Worm (Caenorhabditis elegans) whole organism, L2 larva: ENCODE measurements around the gene C15F1.1.

Source experiments
- C34F6.9 ChIP-seq: fragments of 150-350 bp; optimal IDR thresholded peaks from 2 replicates; lab custom pipeline; 2014; ENCODE audit warnings: missing biosample characterization, missing genetic modification characterization
- F13H6.1 ChIP-seq: sonication (generic microtip); optimal IDR thresholded peaks from 2 replicates; lab custom pipeline; 2016; ENCODE audit warnings: missing genetic modification characterization, missing compliant biosample characterization
- R02D3.7 ChIP-seq: fragments of 150-350 bp; optimal IDR thresholded peaks from 2 replicates; lab custom pipeline; 2014; ENCODE audit warnings: missing biosample characterization, missing genetic modification characterization
- Y55F3AM.14 ChIP-seq: fragments of 200-800 bp; sonication (Bioruptor generic); optimal IDR thresholded peaks from 2 replicates; lab custom pipeline; 2018; ENCODE audit warnings: mild to moderate bottlenecking, missing genetic modification characterization, missing compliant biosample characterization
- alr-1 ChIP-seq: fragments of 150-350 bp; optimal IDR thresholded peaks from 2 replicates; lab custom pipeline; 2014; ENCODE audit warnings: missing biosample characterization, missing genetic modification characterization
- ama-1 ChIP-seq: fragments of 150-350 bp; optimal IDR thresholded peaks from 2 replicates; lab custom pipeline; 2018; ENCODE audit warnings: inconsistent platforms
- blmp-1 ChIP-seq: sonication (generic microtip); optimal IDR thresholded peaks from 2 replicates; lab custom pipeline; 2017; ENCODE audit warnings: missing genetic modification characterization, mild to moderate bottlenecking, missing compliant biosample characterization, antibody characterized with exemption, moderate library complexity; ENCODE audit not compliant: insufficient read depth
- ceh-16 ChIP-seq: fragments of 150-350 bp; optimal IDR thresholded peaks from 2 replicates; lab custom pipeline; 2014; ENCODE audit warnings: missing biosample characterization, missing genetic modification characterization
- crh-2 ChIP-seq: sonication (generic microtip); optimal IDR thresholded peaks from 2 replicates; lab custom pipeline; 2017; ENCODE audit warnings: missing biosample characterization, missing genetic modification characterization
- dmd-4 ChIP-seq: sonication (generic microtip); optimal IDR thresholded peaks from 2 replicates; lab custom pipeline; 2017; ENCODE audit warnings: missing biosample characterization, missing genetic modification characterization
- elt-1 ChIP-seq: fragments of 150-350 bp; optimal IDR thresholded peaks from 2 replicates; lab custom pipeline; 2014; ENCODE audit warnings: missing biosample characterization, missing genetic modification characterization
- fos-1 ChIP-seq: fragments of 150-350 bp; optimal IDR thresholded peaks from 2 replicates; lab custom pipeline; 2014; ENCODE audit warnings: missing biosample characterization, missing genetic modification characterization
- gmeb-1 ChIP-seq: fragments of 150-350 bp; optimal IDR thresholded peaks from 2 replicates; lab custom pipeline; 2014; ENCODE audit warnings: missing biosample characterization, missing genetic modification characterization
- lin-11 ChIP-seq: fragments of 150-350 bp; sonication (generic microtip); optimal IDR thresholded peaks from 2 replicates; lab custom pipeline; 2014; ENCODE audit warnings: missing biosample characterization, missing genetic modification characterization, inconsistent platforms, mixed read lengths
- lsy-2 ChIP-seq, 2 experiments: fragments of 150-350 bp in 1 of 2; sonication (generic microtip) in 1 of 2; optimal IDR thresholded peaks; 2 replicates each; lab custom pipeline; 2014 to 2017; ENCODE audit warnings: missing biosample characterization in 2 of 2, missing genetic modification characterization in 2 of 2
- mab-5 ChIP-seq: fragments of 150-350 bp; optimal IDR thresholded peaks from 2 replicates; lab custom pipeline; 2014; ENCODE audit warnings: missing biosample characterization, missing genetic modification characterization
- mbf-1 ChIP-seq: sonication (generic microtip); optimal IDR thresholded peaks from 2 replicates; lab custom pipeline; 2017; ENCODE audit warnings: missing biosample characterization, missing genetic modification characterization
- mdl-1 ChIP-seq, 2 experiments: fragments of 150-350 bp in 1 of 2; sonication (generic microtip) in 1 of 2; optimal IDR thresholded peaks; 2 replicates each; lab custom pipeline; 2017; ENCODE audit warnings: missing biosample characterization in 2 of 2, missing genetic modification characterization in 2 of 2
- nhr-10 ChIP-seq: sonication (generic microtip); optimal IDR thresholded peaks from 2 replicates; lab custom pipeline; 2017; ENCODE audit warnings: missing biosample characterization, missing genetic modification characterization
- nhr-12 ChIP-seq: fragments of 150-350 bp; optimal IDR thresholded peaks from 2 replicates; lab custom pipeline; 2014; ENCODE audit warnings: missing biosample characterization, missing genetic modification characterization
- nhr-129 ChIP-seq: fragments of 150-350 bp; optimal IDR thresholded peaks from 2 replicates; lab custom pipeline; 2014; ENCODE audit warnings: missing biosample characterization, missing genetic modification characterization
- nhr-21 ChIP-seq: fragments of 150-350 bp; optimal IDR thresholded peaks from 2 replicates; lab custom pipeline; 2014; ENCODE audit warnings: missing biosample characterization, missing genetic modification characterization
- nhr-23 ChIP-seq: fragments of 150-350 bp; optimal IDR thresholded peaks from 2 replicates; lab custom pipeline; 2014; ENCODE audit warnings: missing biosample characterization, missing genetic modification reagents, missing genetic modification characterization
- nhr-237 ChIP-seq: fragments of 150-350 bp; optimal IDR thresholded peaks from 2 replicates; lab custom pipeline; 2014; ENCODE audit warnings: missing biosample characterization, missing genetic modification characterization
- nhr-25 ChIP-seq: fragments of 150-350 bp; sonication (generic microtip); optimal IDR thresholded peaks from 3 replicates; lab custom pipeline; 2014; ENCODE audit warnings: missing biosample characterization, missing genetic modification characterization
- nhr-6 ChIP-seq: fragments of 150-350 bp; optimal IDR thresholded peaks from 2 replicates; lab custom pipeline; 2014; ENCODE audit warnings: missing biosample characterization, missing genetic modification characterization
- peb-1 ChIP-seq: fragments of 150-350 bp; optimal IDR thresholded peaks from 2 replicates; lab custom pipeline; 2014; ENCODE audit warnings: missing biosample characterization, missing genetic modification characterization
- skn-1 ChIP-seq: sonication (generic microtip); optimal IDR thresholded peaks from 2 replicates; lab custom pipeline; 2017; ENCODE audit warnings: missing biosample characterization, missing genetic modification characterization
- sma-3 ChIP-seq: sonication (generic microtip); optimal IDR thresholded peaks from 2 replicates; lab custom pipeline; 2016; ENCODE audit warnings: missing genetic modification reagents, missing genetic modification characterization, missing compliant biosample characterization
- snpc-4 ChIP-seq: fragments of 150-350 bp; optimal IDR thresholded peaks from 2 replicates; lab custom pipeline; 2014; ENCODE audit warnings: missing biosample characterization, missing genetic modification characterization
- unc-55 ChIP-seq: fragments of 150-350 bp; sonication (generic microtip); optimal IDR thresholded peaks from 3 replicates; lab custom pipeline; 2014; ENCODE audit warnings: missing biosample characterization, missing genetic modification reagents, missing genetic modification characterization
- unc-62 ChIP-seq: fragments of 150-350 bp; optimal IDR thresholded peaks from 2 replicates; lab custom pipeline; 2014; ENCODE audit warnings: missing biosample characterization, missing genetic modification reagents, missing genetic modification characterization
- ztf-1 ChIP-seq: fragments of 200-800 bp; sonication (Bioruptor generic); conservative IDR thresholded peaks from 2 replicates; pipeline ENCODE4 v1.3.6; 2022; ENCODE audit warnings: missing genetic modification characterization, missing compliant biosample characterization
- ztf-4 ChIP-seq: fragments of 150-350 bp; optimal IDR thresholded peaks from 2 replicates; lab custom pipeline; 2014; ENCODE audit warnings: missing biosample characterization, missing genetic modification characterization

The C15F1.1 gene

ce11 chrII:6951250-6951806, 38.4 kb upstream of the C15F1.1 start, which contains the start of the genes malt-1 and ceh-38 (continued):
- TF ChIP-seq fos-1 (tag; lab: Kevin White, UChicago) (peak; percentile 93), mab-5 (tag; lab: Kevin White, UChicago) (peak; percentile 95), peb-1 (tag; lab: Kevin White, UChicago) (no peak), ama-1 (peak; percentile 72), sma-3 (peak; percentile 87), crh-2 (peak; percentile 97), Y55F3AM.14 (GFP tag; lab: Kevin White, UChicago) (peak; percentile 71), unc-55 (GFP tag; lab: Kevin White, UChicago) (peak; percentile 99), elt-1 (tag; lab: Kevin White, UChicago) (no peak), ceh-16 (tag; lab: Kevin White, UChicago) (peak; percentile 55), nhr-12 (tag; lab: Kevin White, UChicago) (no peak), nhr-129 (tag; lab: Kevin White, UChicago) (peak; percentile 99), alr-1 (tag; lab: Kevin White, UChicago) (peak; percentile 100)

DNA sequence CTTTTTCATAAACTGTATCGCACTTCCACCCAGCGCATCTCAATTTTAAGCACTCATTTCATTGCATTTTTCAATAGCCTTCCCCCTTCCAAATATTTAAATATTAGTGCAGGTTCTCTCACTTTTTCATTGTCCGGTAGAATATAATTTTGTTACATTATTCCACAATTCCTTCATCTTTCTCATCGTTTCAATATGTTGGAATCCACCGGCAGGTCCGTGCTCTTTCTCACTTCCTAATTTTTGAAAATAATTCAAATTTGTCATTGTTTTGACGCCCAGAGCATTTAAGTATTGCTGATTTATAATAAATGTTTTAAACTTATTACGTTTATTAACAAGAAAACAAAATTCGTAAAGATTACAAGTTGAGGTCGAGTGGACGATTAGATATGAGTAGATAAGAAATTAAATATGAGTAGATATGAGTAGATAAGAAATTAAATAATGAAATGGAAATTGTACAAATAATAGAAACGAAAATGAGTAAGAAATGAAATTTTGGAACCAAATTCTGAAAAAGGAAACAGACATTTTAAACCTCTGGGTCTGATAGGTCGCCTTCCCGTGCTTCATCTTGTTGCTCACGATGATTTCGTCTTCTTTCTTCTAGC, 34.5 kb upstream of the C15F1.1 start:
- TF ChIP-seq gmeb-1: no peak
- no peak for TF ChIP-seq nhr-10
- TF ChIP-seq R02D3.7 (tag; lab: Kevin White, UChicago): no peak
- TF ChIP-seq ceh-16 (tag; lab: Kevin White, UChicago): no peak

ce11 chrII:6958136-6958535, 31.5 kb upstream of the C15F1.1 start:
- TF ChIP-seq skn-1 (tag; lab: Kevin White, UChicago): no peak
- TF ChIP-seq C34F6.9 (tag; lab: Kevin White, UChicago): no peak
- no peak for TF ChIP-seq mdl-1 (tag; optimal IDR thresholded peaks at IDR 0.05; lab: Kevin White, UChicago)
- no peak for TF ChIP-seq unc-62 (GFP tag; lab: Kevin White, UChicago)
- TF ChIP-seq mbf-1 (tag; lab: Kevin White, UChicago): no peak
- no peak for TF ChIP-seq R02D3.7 (tag; lab: Kevin White, UChicago)
- no peak for TF ChIP-seq ama-1
- TF ChIP-seq nhr-23 (tag; lab: Kevin White, UChicago): no peak
- TF ChIP-seq blmp-1: no peak
- no peak for TF ChIP-seq ztf-1
- TF ChIP-seq peb-1 (tag; lab: Kevin White, UChicago): no peak

DNA sequence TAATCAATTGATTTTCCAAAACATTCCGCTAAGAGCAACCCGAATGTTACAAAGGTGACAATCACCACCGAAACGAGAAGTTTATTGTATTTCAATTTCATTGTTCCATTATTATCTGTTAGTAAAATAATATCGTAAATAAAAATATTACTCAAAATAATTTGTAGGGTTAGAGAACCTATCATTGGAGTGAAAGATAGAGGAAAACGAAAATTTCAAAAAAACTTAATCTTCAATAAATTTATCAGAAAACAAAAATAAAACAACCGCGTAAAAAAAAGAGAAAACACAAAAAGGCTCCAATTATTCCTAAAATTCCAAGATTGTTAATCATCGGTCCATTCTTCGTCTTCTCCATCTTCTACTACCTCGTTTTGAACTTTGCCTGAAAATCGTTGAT, 24.1 kb upstream of the C15F1.1 start, which contains the start of gene tra-2:
Gene tra-2, minus strand, starts transcription at position 101 of the 400 bp plus-strand sequence.
- no peak for TF ChIP-seq nhr-23 (tag; lab: Kevin White, UChicago)
- no peak for TF ChIP-seq nhr-6 (tag; lab: Kevin White, UChicago)
- TF ChIP-seq F13H6.1 (tag; lab: Kevin White, UChicago): no peak
- TF ChIP-seq nhr-237: no peak
- no peak for TF ChIP-seq elt-1 (tag; lab: Kevin White, UChicago)
- TF ChIP-seq sma-3: no peak
- no peak for TF ChIP-seq ceh-16 (tag; lab: Kevin White, UChicago)
- no peak for TF ChIP-seq dmd-4 (tag; lab: Kevin White, UChicago)
- no peak for TF ChIP-seq nhr-25 (tag; lab: Kevin White, UChicago)
- no peak for TF ChIP-seq Y55F3AM.14 (GFP tag; lab: Kevin White, UChicago)
- TF ChIP-seq snpc-4: no peak
- TF ChIP-seq ztf-4 (tag; lab: Kevin White, UChicago): no peak
- TF ChIP-seq ama-1: no peak
- TF ChIP-seq lin-11 (tag; lab: Kevin White, UChicago): no peak

- TF ChIP-seq unc-55 (GFP tag; lab: Kevin White, UChicago) (peak; percentile 71), R02D3.7 (tag; lab: Kevin White, UChicago) (peak; percentile 64), ztf-1 (no peak), snpc-4 (peak; percentile 80), nhr-21 (tag; lab: Kevin White, UChicago) (no peak), gmeb-1 (peak; percentile 28), unc-62 (GFP tag; lab: Kevin White, UChicago) (no peak), mdl-1 (tag; optimal IDR thresholded peaks at IDR 0.05; lab: Kevin White, UChicago) (no peak), mab-5 (tag; lab: Kevin White, UChicago) (no peak), nhr-129 (tag; lab: Kevin White, UChicago) (peak; percentile 46), lsy-2 (tag; optimal IDR thresholded peaks at IDR 0.05; lab: Kevin White, UChicago) (peak in 1 of 2 experiments; percentile 71), C34F6.9 (tag; lab: Kevin White, UChicago) (peak; percentile 65)
Observed at ce11 chrII:6967618-6968017, 22.1 kb upstream of the C15F1.1 start, which contains the start of gene eif-2Bgamma. TSS of gene eif-2Bgamma (minus strand) at chrII:6967648.
